Worm (Caenorhabditis elegans) whole organism, early embryonic: ENCODE data around the gene clec-165.

Experiments
- aly-1 ChIP-seq: sonication (generic microtip); optimal IDR thresholded peaks from 2 replicates; lab custom pipeline; 2016; ENCODE audit warnings: missing genetic modification characterization, missing compliant biosample characterization
- ama-1 ChIP-seq: fragments of 150-350 bp; optimal IDR thresholded peaks from 2 replicates; lab custom pipeline; 2014
- ceh-36 ChIP-seq: sonication (generic microtip); optimal IDR thresholded peaks from 2 replicates; lab custom pipeline; 2016; ENCODE audit warnings: missing genetic modification characterization, inconsistent platforms, missing compliant biosample characterization
- ets-7 ChIP-seq: sonication (generic microtip); optimal IDR thresholded peaks from 2 replicates; lab custom pipeline; 2016; ENCODE audit warnings: missing genotype, missing genetic modification characterization, missing compliant biosample characterization
- flt-1 ChIP-seq: fragments of 200-800 bp; sonication (Bioruptor generic); IDR thresholded peaks from 2 replicates; pipeline ENCODE4 v1.3.6; 2022; ENCODE audit warnings: missing genetic modification characterization, missing compliant biosample characterization
- hmbx-1 ChIP-seq: sonication (generic microtip); optimal IDR thresholded peaks from 2 replicates; lab custom pipeline; 2016; ENCODE audit warnings: mild to moderate bottlenecking, missing genetic modification characterization, missing compliant biosample characterization
- hmg-4 ChIP-seq: fragments of 200-800 bp; sonication (Bioruptor generic); optimal IDR thresholded peaks from 2 replicates; lab custom pipeline; 2018; ENCODE audit warnings: mild to moderate bottlenecking, missing genetic modification characterization, missing compliant biosample characterization
- pes-1 ChIP-seq: fragments of 200-800 bp; sonication (Bioruptor generic); IDR thresholded peaks from 2 replicates; pipeline ENCODE4 v1.3.6; 2022; ENCODE audit warnings: missing genetic modification reagents, missing genetic modification characterization, missing compliant biosample characterization
- scrt-1 ChIP-seq: fragments of 200-800 bp; sonication (Bioruptor generic); IDR thresholded peaks from 2 replicates; pipeline ENCODE4 v1.3.6; 2022; ENCODE audit warnings: missing genetic modification characterization, missing compliant biosample characterization
- sea-1 ChIP-seq: fragments of 200-800 bp; sonication (Bioruptor generic); conservative IDR thresholded peaks from 2 replicates; pipeline ENCODE4 v1.3.6; 2022; ENCODE audit warnings: missing genetic modification characterization, missing compliant biosample characterization
- tbx-11 ChIP-seq: fragments of 200-800 bp; sonication (Bioruptor generic); IDR thresholded peaks from 2 replicates; pipeline ENCODE4 v1.3.6; 2022; ENCODE audit warnings: missing genetic modification characterization, missing compliant biosample characterization
- tbx-37 ChIP-seq: fragments of 200-800 bp; sonication (Bioruptor generic); conservative IDR thresholded peaks from 2 replicates; pipeline ENCODE4 v1.3.6; 2022; ENCODE audit warnings: missing genetic modification reagents, missing genetic modification characterization, missing compliant biosample characterization

- no peak for TF ChIP-seq scrt-1 (GFP tag; lab: Robert Waterston, UW)
- TF ChIP-seq ama-1 (lab: Kevin White, UChicago) = no peak
- TF ChIP-seq flt-1 (GFP tag; lab: Robert Waterston, UW) = no peak
- TF ChIP-seq sea-1 (GFP tag; lab: Robert Waterston, UW) = no peak
- TF ChIP-seq ceh-36 (tag; lab: Kevin White, UChicago) = no peak
- TF ChIP-seq aly-1 = no peak
- TF ChIP-seq tbx-37 (GFP tag; lab: Robert Waterston, UW) = no peak
- no peak for TF ChIP-seq tbx-11 (GFP tag; lab: Robert Waterston, UW)
- TF ChIP-seq hmg-4 = no peak
- TF ChIP-seq ets-7 (tag; lab: Kevin White, UChicago) = no peak
- TF ChIP-seq pes-1 (GFP tag; lab: Robert Waterston, UW) = no peak
- TF ChIP-seq hmbx-1 (tag; lab: Kevin White, UChicago) = no peak
Measured at ce11 chrIV:1213192-1213591, 33.5 kb downstream of the clec-165 start.
